Fruit fly (Drosophila melanogaster): ENCODE results near the gene Glut3.

- TF ChIP-seq Vsx2 (GFP tag; optimal IDR thresholded peaks at IDR 0.05; ENCODE audit: partially characterized antibody) = no peak
- TF ChIP-seq br (GFP tag; optimal IDR thresholded peaks at IDR 0.05) = no peak
- TF ChIP-seq jim (GFP tag; optimal IDR thresholded peaks at IDR 0.05) = no peak
- no peak for TF ChIP-seq Rel (GFP tag; optimal IDR thresholded peaks at IDR 0.05)
- TF ChIP-seq Rel (tag; optimal IDR thresholded peaks at IDR 0.05) = no peak
Measured at dm6 chr3R:16745150-16745549, 43.0 kb upstream of the Glut3 start.
